Worm (Caenorhabditis elegans) whole organism, L2 larva: Measurements from ENCODE around the gene F02C12.2.

Experiments used
- C34F6.9 ChIP-seq: fragments of 150-350 bp; optimal IDR thresholded peaks from 2 replicates; lab custom pipeline; 2014; ENCODE audit warnings: missing biosample characterization, missing genetic modification characterization
- F13H6.1 ChIP-seq: sonication (generic microtip); optimal IDR thresholded peaks from 2 replicates; lab custom pipeline; 2016; ENCODE audit warnings: missing genetic modification characterization, missing compliant biosample characterization
- alr-1 ChIP-seq: fragments of 150-350 bp; optimal IDR thresholded peaks from 2 replicates; lab custom pipeline; 2014; ENCODE audit warnings: missing biosample characterization, missing genetic modification characterization
- ama-1 ChIP-seq: fragments of 150-350 bp; optimal IDR thresholded peaks from 2 replicates; lab custom pipeline; 2018; ENCODE audit warnings: inconsistent platforms
- dmd-4 ChIP-seq: sonication (generic microtip); optimal IDR thresholded peaks from 2 replicates; lab custom pipeline; 2017; ENCODE audit warnings: missing biosample characterization, missing genetic modification characterization
- elt-1 ChIP-seq: fragments of 150-350 bp; optimal IDR thresholded peaks from 2 replicates; lab custom pipeline; 2014; ENCODE audit warnings: missing biosample characterization, missing genetic modification characterization
- fos-1 ChIP-seq: fragments of 150-350 bp; optimal IDR thresholded peaks from 2 replicates; lab custom pipeline; 2014; ENCODE audit warnings: missing biosample characterization, missing genetic modification characterization
- lin-11 ChIP-seq: fragments of 150-350 bp; sonication (generic microtip); optimal IDR thresholded peaks from 2 replicates; lab custom pipeline; 2014; ENCODE audit warnings: missing biosample characterization, missing genetic modification characterization, inconsistent platforms, mixed read lengths
- lin-39 ChIP-seq: fragments of 150-350 bp; optimal IDR thresholded peaks from 2 replicates; lab custom pipeline; 2014; ENCODE audit warnings: missing biosample characterization, missing genetic modification reagents, missing genetic modification characterization
- nhr-10 ChIP-seq: sonication (generic microtip); optimal IDR thresholded peaks from 2 replicates; lab custom pipeline; 2017; ENCODE audit warnings: missing biosample characterization, missing genetic modification characterization
- nhr-6 ChIP-seq: fragments of 150-350 bp; optimal IDR thresholded peaks from 2 replicates; lab custom pipeline; 2014; ENCODE audit warnings: missing biosample characterization, missing genetic modification characterization
- sma-3 ChIP-seq: sonication (generic microtip); optimal IDR thresholded peaks from 2 replicates; lab custom pipeline; 2016; ENCODE audit warnings: missing genetic modification reagents, missing genetic modification characterization, missing compliant biosample characterization
- unc-55 ChIP-seq: fragments of 150-350 bp; sonication (generic microtip); optimal IDR thresholded peaks from 3 replicates; lab custom pipeline; 2014; ENCODE audit warnings: missing biosample characterization, missing genetic modification reagents, missing genetic modification characterization
- zag-1 ChIP-seq: fragments of 150-350 bp; optimal IDR thresholded peaks from 2 replicates; lab custom pipeline; 2014; ENCODE audit warnings: missing biosample characterization, missing genetic modification characterization

DNA sequence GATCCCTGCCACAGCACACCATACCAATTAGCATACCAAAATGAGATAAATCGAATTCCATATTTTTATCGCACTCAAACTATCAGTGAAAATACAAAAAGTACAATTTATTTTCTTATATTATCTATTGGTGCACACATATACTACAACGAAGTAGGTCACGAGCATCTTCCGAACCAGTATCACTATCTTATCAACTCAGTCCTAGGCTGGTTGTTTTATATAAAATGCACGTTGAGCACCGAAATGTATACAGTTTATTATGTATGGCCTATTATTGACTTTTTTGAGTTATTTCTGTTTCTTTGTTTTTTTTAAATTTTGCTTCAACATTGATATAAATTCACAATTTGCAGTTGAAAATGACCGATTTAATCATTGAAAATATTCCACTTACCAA, 16.6 kb upstream of the F02C12.2 start, which contains the start of gene C29F7.2:
- no peak for TF ChIP-seq unc-55 (GFP tag; lab: Kevin White, UChicago)
- TF ChIP-seq F13H6.1 (tag; lab: Kevin White, UChicago) = no peak
- TF ChIP-seq ama-1 = no peak
- no peak for TF ChIP-seq alr-1 (tag; lab: Kevin White, UChicago)
- TF ChIP-seq sma-3 = peak; percentile 18
- no peak for TF ChIP-seq nhr-10 (tag; lab: Kevin White, UChicago)
- peak; percentile 32 for TF ChIP-seq fos-1 (tag; lab: Kevin White, UChicago)
- no peak for TF ChIP-seq lin-11 (tag; lab: Kevin White, UChicago)
- no peak for TF ChIP-seq elt-1
- TF ChIP-seq zag-1 (tag; lab: Kevin White, UChicago) = no peak
- TF ChIP-seq nhr-6 (tag; lab: Kevin White, UChicago) = no peak
- no peak for TF ChIP-seq dmd-4
- TF ChIP-seq lin-39 (tag; lab: Kevin White, UChicago) = no peak
- TF ChIP-seq C34F6.9 (tag; lab: Kevin White, UChicago) = no peak
